Fruit fly (Drosophila melanogaster): ENCODE data around the gene CG4382.

CG4382 gene

DNA sequence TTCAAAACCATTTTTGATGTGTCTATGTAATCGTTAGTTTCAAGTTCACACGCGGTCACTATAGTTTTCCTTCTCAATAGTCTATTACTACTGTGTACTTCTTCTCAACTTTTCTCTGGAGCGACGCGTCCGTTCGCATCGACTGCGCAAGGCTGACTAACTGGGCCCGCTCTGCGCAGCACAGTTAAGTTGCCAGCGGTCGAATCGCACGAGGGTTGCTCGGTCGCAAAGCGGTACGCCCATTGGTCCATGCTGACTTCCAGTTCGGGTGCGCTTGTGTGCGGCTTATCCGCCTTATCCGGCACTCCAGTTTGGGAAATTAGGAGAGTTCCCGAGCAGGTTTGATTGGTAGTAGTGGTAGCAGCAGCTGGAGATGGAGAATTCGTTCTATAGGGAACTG lies 19.1 kb downstream of the CG4382 start, which contains the start of gene gcm:
TSS of gene gcm (minus strand) at position 164 of the 400 bp plus-strand sequence.
- TF ChIP-seq CG6163 (GFP tag; IDR thresholded peaks at IDR 0.05), result no peak
- TF ChIP-seq CG10631 (GFP tag; optimal IDR thresholded peaks at IDR 0.05), result no peak
- no peak for TF ChIP-seq acj6 (GFP tag; optimal IDR thresholded peaks at IDR 0.05)
- no peak for TF ChIP-seq CG4318 (GFP tag; optimal IDR thresholded peaks at IDR 0.05)

DNA sequence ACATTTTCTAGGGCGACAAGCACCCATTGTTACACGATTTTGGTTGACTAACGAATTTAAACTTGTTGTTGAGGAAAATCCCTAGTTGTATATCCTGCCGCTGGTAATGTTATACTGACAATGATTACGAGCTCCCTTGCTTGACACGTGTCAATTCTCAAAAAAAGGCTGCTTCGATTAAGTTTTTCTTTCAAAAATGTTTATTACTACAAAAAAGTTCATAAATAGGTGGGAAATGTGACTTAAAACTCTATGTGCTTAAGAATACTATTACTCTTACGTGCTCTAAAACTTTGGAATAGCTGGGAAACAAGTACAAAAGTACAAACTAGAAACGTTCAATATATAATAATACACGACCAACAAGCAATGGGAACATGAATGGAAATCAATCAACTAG lies 21.1 kb downstream of the CG4382 start, which contains the start of gene CG31709:
TSS of gene CG31709 (minus strand) at position 101 of the 400 bp plus-strand sequence.
- no peak for TF ChIP-seq Smox (GFP tag; optimal IDR thresholded peaks at IDR 0.05)
- no peak for TF ChIP-seq CG31627 (GFP tag; optimal IDR thresholded peaks at IDR 0.05)

DNA sequence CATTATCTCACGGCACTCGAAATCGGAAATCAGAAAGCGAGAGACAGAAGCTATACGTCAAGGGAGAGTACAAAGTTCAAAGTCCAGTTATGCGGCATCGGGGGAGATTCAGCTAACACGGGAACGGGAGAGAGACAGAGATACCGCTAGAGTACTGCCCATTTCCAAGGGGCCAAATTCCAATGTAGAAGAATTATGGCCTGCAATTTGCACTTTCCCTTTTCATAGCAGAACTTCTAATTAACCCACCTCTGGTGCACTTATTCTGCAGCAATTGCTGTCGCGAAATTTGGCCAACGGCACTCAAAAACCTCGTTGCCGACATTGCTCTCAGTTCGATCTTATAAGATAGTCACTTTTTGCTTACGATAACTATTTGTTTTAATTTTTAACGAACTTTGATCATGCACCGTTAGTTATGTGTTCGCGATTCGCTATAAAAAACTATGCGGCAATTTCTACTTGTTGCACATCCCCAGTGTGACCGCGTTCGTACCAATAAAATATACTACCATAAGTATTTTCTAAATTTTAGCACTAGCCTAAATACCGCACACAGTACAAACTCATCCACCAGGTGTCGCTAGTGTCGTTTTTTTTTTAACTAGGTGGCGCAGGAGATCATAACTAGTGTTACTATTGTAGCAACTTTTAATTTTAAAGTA lies 24.3 kb downstream of the CG4382 start, which contains the start of gene Mtpalpha:
TSS of gene Mtpalpha (minus strand) at position 501 of the 665 bp plus-strand sequence.
- TF ChIP-seq Gug (GFP tag; IDR thresholded peaks at IDR 0.05) (peak; percentile 66), CG8119 (GFP tag; IDR thresholded peaks at IDR 0.05) (peak; percentile 92), Hr39 (GFP tag; optimal IDR thresholded peaks at IDR 0.05) (no peak), CG6792 (GFP tag; optimal IDR thresholded peaks at IDR 0.05) (no peak), fkh (GFP tag; optimal IDR thresholded peaks at IDR 0.05) (no peak), acj6 (GFP tag; optimal IDR thresholded peaks at IDR 0.05) (no peak), Eip75B (GFP tag; optimal IDR thresholded peaks at IDR 0.05) (peak; percentile 57), Hr4 (GFP tag; optimal IDR thresholded peaks at IDR 0.05) (peak; percentile 80), CG6276 (GFP tag; optimal IDR thresholded peaks at IDR 0.05) (peak; percentile 100), ss (GFP tag; optimal IDR thresholded peaks at IDR 0.05) (peak; percentile 99 to 100), CG8632 (GFP tag; optimal IDR thresholded peaks at IDR 0.05) (peak; percentile 71), esn (GFP tag; optimal IDR thresholded peaks at IDR 0.05) (peak; percentile 43), Met (GFP tag; optimal IDR thresholded peaks at IDR 0.05) (peak; percentile 57), CG15336 (GFP tag; IDR thresholded peaks at IDR 0.05) (peak; percentile 86), OdsH (GFP tag; optimal IDR thresholded peaks at IDR 0.05) (peak; percentile 58), achi (GFP tag; optimal IDR thresholded peaks at IDR 0.05) (peak; percentile 67), Sox102F (GFP tag; optimal IDR thresholded peaks at IDR 0.05) (peak; percentile 78), CG1621 (tag; optimal IDR thresholded peaks at IDR 0.05) (peak; percentile 93), CG3032 (tag; optimal IDR thresholded peaks at IDR 0.05) (peak; percentile 64), dsx (GFP tag; optimal IDR thresholded peaks at IDR 0.05; ENCODE audit: poor library complexity, severe bottlenecking) (peak; percentile 67), Blimp-1 (GFP tag; optimal IDR thresholded peaks at IDR 0.05) (peak; percentile 88), vri (GFP tag; optimal IDR thresholded peaks at IDR 0.05) (no peak), CG3919 (GFP tag; optimal IDR thresholded peaks at IDR 0.05) (peak; percentile 87), CG9139 (GFP tag; optimal IDR thresholded peaks at IDR 0.05) (peak; percentile 99), pdm3 (GFP tag; optimal IDR thresholded peaks at IDR 0.05) (peak; percentile 58), Sox15 (GFP tag; optimal IDR thresholded peaks at IDR 0.05) (no peak), CG8319 (GFP tag; optimal IDR thresholded peaks at IDR 0.05) (peak; percentile 83), CG11762 (GFP tag; optimal IDR thresholded peaks at IDR 0.05; ENCODE audit: insufficient read depth) (peak; percentile 91), Eip78C (GFP tag) (peak; percentile 94), lz (GFP tag; optimal IDR thresholded peaks at IDR 0.05) (peak; percentile 32), Ets21C (GFP tag; optimal IDR thresholded peaks at IDR 0.05) (no peak), dac (GFP tag; optimal IDR thresholded peaks at IDR 0.05) (peak; percentile 83), Ets96B (tag; optimal IDR thresholded peaks at IDR 0.05) (peak; percentile 75), CG6163 (GFP tag; IDR thresholded peaks at IDR 0.05) (peak; percentile 84), CG16779 (tag; optimal IDR thresholded peaks at IDR 0.05) (peak; percentile 99), net (GFP tag; optimal IDR thresholded peaks at IDR 0.05) (peak; percentile 97), Hr38 (GFP tag; optimal IDR thresholded peaks at IDR 0.05) (peak; percentile 22), salr (GFP tag; optimal IDR thresholded peaks at IDR 0.05) (peak; percentile 81 to 89), cyc (GFP tag; optimal IDR thresholded peaks at IDR 0.05) (peak; percentile 48), fd59A (GFP tag; optimal IDR thresholded peaks at IDR 0.05) (peak; percentile 9), CG10669 (GFP tag; optimal IDR thresholded peaks at IDR 0.05) (peak; percentile 89), fd85E (GFP tag; optimal IDR thresholded peaks at IDR 0.05) (peak; percentile 75), svp (GFP tag) (peak; percentile 79)
